Worm (Caenorhabditis elegans) whole organism, young adult: ENCODE measurements around the gene dib-1.

ENCODE experiments used
- B0019.2 ChIP-seq: fragments of 200-800 bp; sonication (Bioruptor generic); conservative IDR thresholded peaks from 2 replicates; pipeline ENCODE4 v1.3.6; 2022; ENCODE audit warnings: missing genetic modification reagents, missing genetic modification characterization, missing compliant biosample characterization
- B0336.3 ChIP-seq: fragments of 200-800 bp; sonication (Bioruptor generic); IDR thresholded peaks from 2 replicates; pipeline ENCODE4 v1.3.6; 2022; ENCODE audit warnings: missing genetic modification characterization, missing compliant biosample characterization
- F22D6.2 ChIP-seq: sonication (generic microtip); optimal IDR thresholded peaks from 2 replicates; lab custom pipeline; 2016; ENCODE audit warnings: mild to moderate bottlenecking, missing genetic modification characterization, missing compliant biosample characterization
- F33H1.4 ChIP-seq: fragments of 200-800 bp; sonication (Bioruptor generic); IDR thresholded peaks from 2 replicates; pipeline ENCODE4 v1.3.6; 2022; ENCODE audit warnings: missing genetic modification reagents, missing genetic modification characterization, missing compliant biosample characterization
- F49E8.2 ChIP-seq: sonication (generic microtip); optimal IDR thresholded peaks from 3 replicates; lab custom pipeline; 2017; ENCODE audit warnings: missing genetic modification characterization, mild to moderate bottlenecking, missing compliant biosample characterization, antibody characterized with exemption, moderate library complexity; ENCODE audit not compliant: insufficient read depth
- F52B5.7 ChIP-seq: sonication (generic microtip); optimal IDR thresholded peaks from 2 replicates; lab custom pipeline; 2016; ENCODE audit warnings: mild to moderate bottlenecking, missing genetic modification characterization, missing compliant biosample characterization
- K11D2.4 ChIP-seq: fragments of 200-800 bp; sonication (Bioruptor generic); IDR thresholded peaks from 2 replicates; pipeline ENCODE4 v1.3.6; 2022; ENCODE audit warnings: missing genetic modification reagents, missing genetic modification characterization, missing compliant biosample characterization
- Y56A3A.18 ChIP-seq: fragments of 200-800 bp; sonication (Bioruptor generic); IDR thresholded peaks from 2 replicates; pipeline ENCODE4 v1.3.6; 2022; ENCODE audit warnings: missing genetic modification reagents, missing genetic modification characterization, missing compliant biosample characterization
- Y67H2A.10 ChIP-seq: fragments of 200-800 bp; sonication (Bioruptor generic); conservative IDR thresholded peaks from 2 replicates; pipeline ENCODE4 v1.3.6; 2022; ENCODE audit warnings: missing genetic modification reagents, missing genetic modification characterization, missing compliant biosample characterization
- aptf-2 ChIP-seq: fragments of 200-800 bp; sonication (Bioruptor generic); conservative IDR thresholded peaks from 2 replicates; pipeline ENCODE4 v1.3.6; 2022; ENCODE audit warnings: missing genetic modification reagents, missing genetic modification characterization, missing compliant biosample characterization
- atf-7 ChIP-seq: sonication (generic microtip); optimal IDR thresholded peaks from 2 replicates; lab custom pipeline; 2017; ENCODE audit warnings: mild to moderate bottlenecking, missing genetic modification characterization, missing compliant biosample characterization
- athp-1 ChIP-seq: sonication (generic microtip); optimal IDR thresholded peaks from 2 replicates; lab custom pipeline; 2017; ENCODE audit warnings: mild to moderate bottlenecking, missing genetic modification characterization, missing compliant biosample characterization
- attf-6 ChIP-seq: fragments of 200-800 bp; sonication (Bioruptor generic); IDR thresholded peaks from 2 replicates; pipeline ENCODE4 v1.3.6; 2022; ENCODE audit warnings: missing genetic modification reagents, missing genetic modification characterization, missing compliant biosample characterization
- ccch-3 ChIP-seq: fragments of 200-800 bp; sonication (Bioruptor generic); optimal IDR thresholded peaks from 2 replicates; lab custom pipeline; 2018; ENCODE audit warnings: mild to moderate bottlenecking, missing genetic modification characterization, missing compliant biosample characterization
- cebp-1 ChIP-seq, 2 experiments: fragments of 200-800 bp in 1 of 2; sonication (Bioruptor generic) in 1 of 2; sonication (generic microtip) in 1 of 2; IDR thresholded peaks in 1 of 2; optimal IDR thresholded peaks in 1 of 2; 2 replicates each; pipeline versions ENCODE4 v1.3.6 to Lab custom; 2017 to 2022; ENCODE audit warnings: missing compliant biosample characterization in 2 of 2, missing genetic modification characterization in 2 of 2, mild to moderate bottlenecking in 1 of 2, missing genetic modification reagents in 1 of 2, moderate library complexity in 1 of 2
- cebp-2 ChIP-seq: fragments of 200-800 bp; sonication (Bioruptor generic); IDR thresholded peaks from 2 replicates; pipeline ENCODE4 v1.3.6; 2022; ENCODE audit warnings: missing genetic modification characterization, missing compliant biosample characterization
- ceh-100 ChIP-seq: fragments of 200-800 bp; sonication (Bioruptor generic); IDR thresholded peaks from 2 replicates; pipeline ENCODE4 v1.3.6; 2022; ENCODE audit warnings: missing genetic modification reagents, missing genetic modification characterization, missing compliant biosample characterization
- ceh-40 ChIP-seq: fragments of 200-800 bp; sonication (Bioruptor generic); IDR thresholded peaks from 2 replicates; pipeline ENCODE4 v1.3.6; 2022; ENCODE audit warnings: missing genetic modification characterization, missing compliant biosample characterization
- die-1 ChIP-seq: sonication (generic microtip); optimal IDR thresholded peaks from 2 replicates; lab custom pipeline; 2016; ENCODE audit warnings: missing genotype, mild to moderate bottlenecking, missing genetic modification characterization, missing compliant biosample characterization
- dox-1 ChIP-seq: fragments of 200-800 bp; sonication (Bioruptor generic); IDR thresholded peaks from 2 replicates; pipeline ENCODE4 v1.3.6; 2022; ENCODE audit warnings: missing genetic modification reagents, missing genetic modification characterization, missing compliant biosample characterization
- egrh-3 ChIP-seq: fragments of 200-800 bp; sonication (Bioruptor generic); IDR thresholded peaks from 2 replicates; pipeline ENCODE4 v1.3.6; 2022; ENCODE audit warnings: missing genetic modification reagents, missing genetic modification characterization, missing compliant biosample characterization
- ets-4 ChIP-seq: fragments of 200-800 bp; sonication (Bioruptor generic); optimal IDR thresholded peaks from 2 replicates; lab custom pipeline; 2018; ENCODE audit warnings: mild to moderate bottlenecking, missing genetic modification characterization, missing compliant biosample characterization
- him-1 ChIP-seq: sonication (generic microtip); optimal IDR thresholded peaks from 2 replicates; lab custom pipeline; 2016; ENCODE audit warnings: missing genotype, missing genetic modification reagents, missing genetic modification characterization, missing compliant biosample characterization
- hlh-12 ChIP-seq: sonication (generic microtip); optimal IDR thresholded peaks from 2 replicates; lab custom pipeline; 2016; ENCODE audit warnings: missing genetic modification characterization, missing compliant biosample characterization
- hmg-1.2 ChIP-seq: fragments of 200-800 bp; sonication (Bioruptor generic); IDR thresholded peaks from 2 replicates; pipeline ENCODE4 v1.3.6; 2022; ENCODE audit warnings: missing genetic modification reagents, missing genetic modification characterization, missing compliant biosample characterization
- hsf-1 ChIP-seq: fragments of 200-800 bp; sonication (Bioruptor generic); IDR thresholded peaks from 2 replicates; pipeline ENCODE4 v1.3.6; 2022; ENCODE audit warnings: missing genetic modification reagents, missing genetic modification characterization, missing compliant biosample characterization
- let-607 ChIP-seq, 2 experiments: fragments of 200-800 bp in 1 of 2; sonication (Bioruptor generic) in 1 of 2; sonication (generic microtip) in 1 of 2; optimal IDR thresholded peaks; 2 replicates each; lab custom pipeline; 2016 to 2018; ENCODE audit warnings: mild to moderate bottlenecking in 2 of 2, missing compliant biosample characterization in 2 of 2, missing genetic modification characterization in 2 of 2, moderate library complexity in 2 of 2, missing genotype in 1 of 2
- lsl-1 ChIP-seq: fragments of 200-800 bp; sonication (Bioruptor generic); optimal IDR thresholded peaks from 2 replicates; lab custom pipeline; 2018; ENCODE audit warnings: mild to moderate bottlenecking, missing genetic modification characterization, moderate library complexity, missing compliant biosample characterization
- madf-3 ChIP-seq: fragments of 200-800 bp; sonication (Bioruptor generic); IDR thresholded peaks from 2 replicates; pipeline ENCODE4 v1.3.6; 2022; ENCODE audit warnings: missing genetic modification reagents, missing genetic modification characterization, missing compliant biosample characterization
- mel-28 ChIP-seq: sonication (generic microtip); optimal IDR thresholded peaks from 2 replicates; lab custom pipeline; 2016; ENCODE audit warnings: borderline replicate concordance, mild to moderate bottlenecking, missing genetic modification characterization, missing compliant biosample characterization
- nhr-27 ChIP-seq: fragments of 200-800 bp; sonication (Bioruptor generic); optimal IDR thresholded peaks from 2 replicates; lab custom pipeline; 2018; ENCODE audit warnings: mild to moderate bottlenecking, missing genetic modification characterization, moderate library complexity, missing compliant biosample characterization
- nhr-80 ChIP-seq: sonication (generic microtip); optimal IDR thresholded peaks from 2 replicates; lab custom pipeline; 2016; ENCODE audit warnings: missing genetic modification characterization, missing compliant biosample characterization
- nhr-90 ChIP-seq: sonication (generic microtip); optimal IDR thresholded peaks from 2 replicates; lab custom pipeline; 2016; ENCODE audit warnings: missing genotype, mild to moderate bottlenecking, missing genetic modification characterization, missing compliant biosample characterization
- rpc-1 ChIP-seq, 2 experiments: fragments of 150-350 bp in 1 of 2; sonication (generic microtip) in 1 of 2; optimal IDR thresholded peaks; 2 replicates each; lab custom pipeline; 2014 to 2018; ENCODE audit warnings: missing biosample characterization in 1 of 2, missing genetic modification characterization in 1 of 2, missing genetic modification reagents in 1 of 2, missing genotype in 1 of 2
- sea-2 ChIP-seq: fragments of 200-800 bp; sonication (Bioruptor generic); IDR thresholded peaks from 2 replicates; pipeline ENCODE4 v1.3.6; 2022; ENCODE audit warnings: missing genetic modification characterization, missing compliant biosample characterization
- snpc-1.3 ChIP-seq: sonication (generic microtip); optimal IDR thresholded peaks from 2 replicates; lab custom pipeline; 2017; ENCODE audit warnings: missing genetic modification characterization, mild to moderate bottlenecking, missing compliant biosample characterization, antibody characterized with exemption, moderate library complexity, missing genotype, missing genetic modification reagents; ENCODE audit not compliant: insufficient read depth
- tbp1 ChIP-seq: fragments of 200-800 bp; sonication (Bioruptor generic); optimal IDR thresholded peaks from 2 replicates; lab custom pipeline; 2018; ENCODE audit warnings: mild to moderate bottlenecking, missing genetic modification characterization, missing compliant biosample characterization
- tbx-9 ChIP-seq: sonication (generic microtip); optimal IDR thresholded peaks from 2 replicates; lab custom pipeline; 2016; ENCODE audit warnings: borderline replicate concordance, missing genetic modification characterization, inconsistent platforms, missing compliant biosample characterization
- unc-130 ChIP-seq: sonication (generic microtip); optimal IDR thresholded peaks from 2 replicates; lab custom pipeline; 2016; ENCODE audit warnings: missing genetic modification reagents, missing genetic modification characterization, missing compliant biosample characterization
- zim-3 ChIP-seq: sonication (generic microtip); optimal IDR thresholded peaks from 2 replicates; lab custom pipeline; 2017; ENCODE audit warnings: mild to moderate bottlenecking, missing genetic modification characterization, moderate library complexity, missing compliant biosample characterization
- ztf-25 ChIP-seq: fragments of 200-800 bp; sonication (Bioruptor generic); IDR thresholded peaks from 2 replicates; pipeline ENCODE4 v1.3.6; 2022; ENCODE audit warnings: missing genetic modification reagents, missing genetic modification characterization, missing compliant biosample characterization

The dib-1 gene

DNA sequence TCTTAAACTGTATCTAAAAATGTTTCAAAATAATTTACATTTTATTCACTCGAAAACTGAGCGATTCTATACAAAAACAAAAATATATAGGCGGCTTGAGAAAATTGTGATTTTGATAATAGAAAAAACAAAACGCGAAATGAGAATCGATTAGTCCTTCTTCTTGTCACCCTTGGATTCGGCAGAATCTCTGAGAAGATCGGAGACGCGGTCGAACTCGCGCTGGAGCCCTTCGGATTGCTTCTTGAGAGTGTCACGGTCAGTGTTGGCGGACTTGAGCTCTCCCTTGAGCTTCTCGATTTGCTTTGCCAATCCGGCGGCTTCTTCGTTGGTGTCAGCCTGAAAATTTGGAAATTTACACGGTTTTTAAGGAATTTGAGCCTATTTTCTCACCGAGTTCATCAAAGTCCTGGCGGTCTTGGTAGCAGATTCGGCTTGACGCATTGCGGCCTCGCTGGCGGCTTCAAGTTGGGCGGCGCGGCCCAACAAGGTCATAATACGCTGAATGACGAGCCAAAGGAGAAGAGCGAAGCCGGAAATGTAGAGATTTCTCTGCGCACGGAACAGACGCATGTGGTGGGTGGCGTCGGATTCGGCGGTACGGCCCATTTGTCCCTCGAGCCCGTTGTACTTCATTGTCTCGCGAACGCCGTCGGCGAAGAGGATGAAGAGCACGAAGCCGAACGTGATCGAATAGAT lies 1.0 kb downstream of the dib-1 start (continued):
- TF ChIP-seq ceh-100 (no peak), B0019.2 (no peak), ztf-25 (no peak), rpc-1 (optimal IDR thresholded peaks at IDR 0.05; lab: Kevin White, UChicago) (no peak), rpc-1 (tag; optimal IDR thresholded peaks at IDR 0.05; lab: Kevin White, UChicago) (no peak), dox-1 (GFP tag; lab: Robert Waterston, UW) (no peak), attf-6 (GFP tag; lab: Robert Waterston, UW) (no peak), cebp-2 (0 out of 2 replicates have a peak, but pooled peaks have one; percentile 75), die-1 (tag; lab: Kevin White, UChicago) (no peak), zim-3 (tag; lab: Kevin White, UChicago) (no peak), ccch-3 (GFP tag; lab: Kevin White, UChicago) (no peak), unc-130 (GFP tag; lab: Kevin White, UChicago) (no peak), ets-4 (GFP tag; lab: Kevin White, UChicago) (peak; percentile 29), ceh-40 (GFP tag; lab: Robert Waterston, UW) (no peak), F49E8.2 (tag; lab: Kevin White, UChicago) (peak; percentile 43), mel-28 (no peak), atf-7 (tag; lab: Kevin White, UChicago) (no peak), F52B5.7 (tag; lab: Kevin White, UChicago) (no peak)

- TF ChIP-seq tbx-9 (tag; lab: Kevin White, UChicago): no peak
- no peak for TF ChIP-seq Y67H2A.10 (GFP tag; lab: Robert Waterston, UW)
- TF ChIP-seq let-607 (tag; optimal IDR thresholded peaks at IDR 0.05; lab: Kevin White, UChicago): no peak
- peak; percentile 22 for TF ChIP-seq nhr-80 (tag; lab: Kevin White, UChicago)
- no peak for TF ChIP-seq F22D6.2 (tag; lab: Kevin White, UChicago)
- TF ChIP-seq, all 124 proteins: peak for 1
Measured at ce11 chrIV:2892395-2892786, 1.7 kb downstream of the dib-1 start, which contains the start of gene Y54G2A.18. Gene Y54G2A.18, minus strand, starts transcription at chrIV:2892495.

ce11 chrIV:2892787-2893485 lies 2.3 kb downstream of the dib-1 start:
- no peak for TF ChIP-seq hmg-1.2 (GFP tag; lab: Robert Waterston, UW)
- no peak for TF ChIP-seq ets-4 (GFP tag; lab: Kevin White, UChicago)
- no peak for TF ChIP-seq madf-3 (GFP tag; lab: Robert Waterston, UW)
- no peak for TF ChIP-seq egrh-3 (GFP tag; lab: Robert Waterston, UW)
- TF ChIP-seq nhr-27 (tag; lab: Kevin White, UChicago): no peak
- peak; percentile 28 for TF ChIP-seq F49E8.2 (tag; lab: Kevin White, UChicago)
- TF ChIP-seq F52B5.7 (tag; lab: Kevin White, UChicago): no peak
- no peak for TF ChIP-seq aptf-2 (GFP tag; lab: Robert Waterston, UW)
- TF ChIP-seq B0336.3 (GFP tag; lab: Robert Waterston, UW): no peak
- TF ChIP-seq cebp-1 (GFP tag; IDR thresholded peaks at IDR 0.05; lab: Robert Waterston, UW): no peak
- TF ChIP-seq cebp-1 (tag; optimal IDR thresholded peaks at IDR 0.05; lab: Kevin White, UChicago): peak; percentile 83
- no peak for TF ChIP-seq K11D2.4 (GFP tag; lab: Robert Waterston, UW)
- no peak for TF ChIP-seq tbx-9 (tag; lab: Kevin White, UChicago)
- TF ChIP-seq ztf-25: no peak
- no peak for TF ChIP-seq rpc-1 (optimal IDR thresholded peaks at IDR 0.05; lab: Kevin White, UChicago)
- no peak for TF ChIP-seq rpc-1 (tag; optimal IDR thresholded peaks at IDR 0.05; lab: Kevin White, UChicago)
- TF ChIP-seq Y56A3A.18 (GFP tag; lab: Robert Waterston, UW): no peak
- no peak for TF ChIP-seq hsf-1 (GFP tag; lab: Robert Waterston, UW)
- TF ChIP-seq him-1: no peak
- TF ChIP-seq snpc-1.3 (tag; lab: Kevin White, UChicago): no peak
- TF ChIP-seq lsl-1 (GFP tag; lab: Kevin White, UChicago): peak; percentile 77
- TF ChIP-seq tbp1 (GFP tag; lab: Kevin White, UChicago): no peak
- peak; percentile 87 for TF ChIP-seq F33H1.4
- no peak for TF ChIP-seq athp-1 (tag; lab: Kevin White, UChicago)
- TF ChIP-seq hlh-12 (tag; lab: Kevin White, UChicago): no peak
- no peak for TF ChIP-seq sea-2 (GFP tag; lab: Robert Waterston, UW)
- TF ChIP-seq ccch-3 (GFP tag; lab: Kevin White, UChicago): no peak
- TF ChIP-seq nhr-90: no peak
